Worm (Caenorhabditis elegans): ENCODE data around the gene sri-51.

DNA sequence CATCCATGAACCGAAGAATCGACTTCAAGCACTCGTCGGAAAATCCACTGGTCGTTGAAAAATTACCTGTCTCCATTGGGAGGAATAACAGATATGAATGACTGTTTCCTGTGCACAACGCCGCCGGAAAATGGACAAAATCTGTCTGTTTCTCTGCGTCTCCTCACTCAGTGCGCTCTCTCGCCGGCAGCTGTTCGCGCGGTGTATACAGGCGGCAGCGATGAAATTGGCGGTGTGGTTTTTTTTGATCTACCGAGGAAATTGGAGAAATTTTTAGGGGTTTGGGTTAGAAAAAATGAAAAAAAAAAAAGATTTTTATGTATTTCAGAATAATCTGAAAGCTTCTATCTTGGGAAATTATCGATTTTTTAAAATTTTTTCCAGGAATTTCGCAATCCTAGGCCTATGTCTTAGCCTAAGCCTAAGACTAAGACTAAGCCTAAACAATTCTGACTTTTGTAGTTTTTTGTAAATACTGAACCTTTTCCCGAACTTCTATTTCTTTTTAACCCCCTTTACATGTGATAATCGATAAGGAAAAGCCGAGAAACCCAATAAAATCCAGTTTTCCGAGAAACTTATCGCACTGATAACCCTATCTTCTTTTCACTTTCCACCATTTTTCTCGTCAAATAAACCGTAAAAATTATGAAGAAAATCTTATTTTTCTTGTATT, 49.3 kb upstream of the sri-51 start, which contains the start of the genes fbxc-50 and C17F4.2:
- TF ChIP-seq mml-1 (tag; optimal IDR thresholded peaks at IDR 0.05), result no peak
- no peak for TF ChIP-seq ceh-82 (tag; optimal IDR thresholded peaks at IDR 0.05)
- TF ChIP-seq nhr-28 (tag; optimal IDR thresholded peaks at IDR 0.05), result no peak
